Worm (Caenorhabditis elegans): Measurements from ENCODE around the gene C24H10.4.
A peak's percentile ranks its signal among the peaks of the same experiment; 100 is the strongest.

Gene C24H10.4

ce11 chrX:5063750-5064652, 4.9 kb upstream of the C24H10.4 start, which contains the start of gene C24H10.2:
C24H10.2 (plus strand) TSS chrX:5064602.
- no peak for TF ChIP-seq egl-27 (tag; optimal IDR thresholded peaks at IDR 0.05)
- TF ChIP-seq ceh-82 (tag; optimal IDR thresholded peaks at IDR 0.05): no peak
- peak; percentile 14 for TF ChIP-seq sma-3 (GFP tag; optimal IDR thresholded peaks at IDR 0.05)
- no peak for TF ChIP-seq nhr-6 (tag; optimal IDR thresholded peaks at IDR 0.05)
- peak; percentile 72 for TF ChIP-seq nhr-129 (tag; optimal IDR thresholded peaks at IDR 0.05)
- no peak for TF ChIP-seq lin-11 (tag; optimal IDR thresholded peaks at IDR 0.05)
- TF ChIP-seq unc-39 (tag; optimal IDR thresholded peaks at IDR 0.05): no peak
- TF ChIP-seq gmeb-1 (tag; optimal IDR thresholded peaks at IDR 0.05): peak; percentile 41
- peak; percentile 41 for TF ChIP-seq sma-9 (GFP tag; optimal IDR thresholded peaks at IDR 0.05)
- TF ChIP-seq sma-9 (tag; optimal IDR thresholded peaks at IDR 0.05): no peak
- peak; percentile 2 for TF ChIP-seq Y55F3AM.14 (GFP tag; optimal IDR thresholded peaks at IDR 0.05)
- TF ChIP-seq fos-1 (tag; optimal IDR thresholded peaks at IDR 0.05): peak; percentile 35
- peak; percentile 52 for TF ChIP-seq unc-55 (GFP tag; optimal IDR thresholded peaks at IDR 0.05)
- TF ChIP-seq lsy-2 (tag; optimal IDR thresholded peaks at IDR 0.05): peak in 1 of 2 experiments; percentile 31
- peak; percentile 62 for TF ChIP-seq sem-4 (tag; optimal IDR thresholded peaks at IDR 0.05)
- peak; percentile 6 for TF ChIP-seq C34F6.9 (tag; optimal IDR thresholded peaks at IDR 0.05)
- peak; percentile 69 for TF ChIP-seq F13H6.1 (tag; optimal IDR thresholded peaks at IDR 0.05)
- TF ChIP-seq nhr-25 (tag; optimal IDR thresholded peaks at IDR 0.05): peak; percentile 20
- TF ChIP-seq nhr-10 (tag; optimal IDR thresholded peaks at IDR 0.05): no peak
- TF ChIP-seq mdl-1 (tag; optimal IDR thresholded peaks at IDR 0.05): no peak
- no peak for TF ChIP-seq nhr-77 (tag; optimal IDR thresholded peaks at IDR 0.05)
- TF ChIP-seq snpc-4 (tag; optimal IDR thresholded peaks at IDR 0.05): no peak

ce11 chrX:5061763-5062162, 2.7 kb upstream of the C24H10.4 start:
- TF ChIP-seq ceh-16 (tag; optimal IDR thresholded peaks at IDR 0.05): peak; percentile 43
- no peak for TF ChIP-seq mbf-1 (tag; optimal IDR thresholded peaks at IDR 0.05)
- peak; percentile 82 for TF ChIP-seq elt-1 (tag; optimal IDR thresholded peaks at IDR 0.05)
- TF ChIP-seq sma-9 (GFP tag; optimal IDR thresholded peaks at IDR 0.05): peak; percentile 36
- TF ChIP-seq sma-9 (tag; optimal IDR thresholded peaks at IDR 0.05): no peak

- TF ChIP-seq ztf-4 (tag; optimal IDR thresholded peaks at IDR 0.05) (no peak), nhr-237 (tag; optimal IDR thresholded peaks at IDR 0.05) (no peak), lin-39 (tag; optimal IDR thresholded peaks at IDR 0.05) (no peak), lin-11 (tag; optimal IDR thresholded peaks at IDR 0.05) (no peak), unc-55 (GFP tag; optimal IDR thresholded peaks at IDR 0.05) (no peak), C34F6.9 (tag; optimal IDR thresholded peaks at IDR 0.05) (no peak), nhr-77 (tag; optimal IDR thresholded peaks at IDR 0.05) (no peak), ZK546.5 (tag; optimal IDR thresholded peaks at IDR 0.05) (no peak), lin-13 (GFP tag; optimal IDR thresholded peaks at IDR 0.05) (no peak), mab-5 (tag; optimal IDR thresholded peaks at IDR 0.05) (no peak), nhr-11 (tag; optimal IDR thresholded peaks at IDR 0.05) (no peak), sma-9 (GFP tag; optimal IDR thresholded peaks at IDR 0.05) (no peak), sma-9 (tag; optimal IDR thresholded peaks at IDR 0.05) (no peak)
Measured at ce11 chrX:5060756-5061155, 1.7 kb upstream of the C24H10.4 start, which contains the start of gene C24H10.3. C24H10.3 (plus strand) TSS chrX:5061056.

- TF ChIP-seq unc-39 (tag; optimal IDR thresholded peaks at IDR 0.05) (no peak), nhr-21 (tag; optimal IDR thresholded peaks at IDR 0.05) (no peak), gmeb-1 (tag; optimal IDR thresholded peaks at IDR 0.05) (no peak), C34F6.9 (tag; optimal IDR thresholded peaks at IDR 0.05) (no peak), sem-4 (tag; optimal IDR thresholded peaks at IDR 0.05) (no peak), ceh-82 (tag; optimal IDR thresholded peaks at IDR 0.05) (no peak), blmp-1 (tag; optimal IDR thresholded peaks at IDR 0.05; ENCODE audit: insufficient read depth) (no peak), mdl-1 (tag; optimal IDR thresholded peaks at IDR 0.05) (no peak), unc-62 (GFP tag; optimal IDR thresholded peaks at IDR 0.05) (no peak), dmd-4 (tag; optimal IDR thresholded peaks at IDR 0.05) (no peak), zag-1 (tag; optimal IDR thresholded peaks at IDR 0.05) (no peak), lin-13 (GFP tag; optimal IDR thresholded peaks at IDR 0.05) (no peak), lsy-2 (tag; optimal IDR thresholded peaks at IDR 0.05) (no peak), crh-2 (tag; optimal IDR thresholded peaks at IDR 0.05) (no peak), nhr-25 (tag; optimal IDR thresholded peaks at IDR 0.05) (no peak), mab-5 (tag; optimal IDR thresholded peaks at IDR 0.05) (no peak), lin-11 (tag; optimal IDR thresholded peaks at IDR 0.05) (no peak), nhr-237 (tag; optimal IDR thresholded peaks at IDR 0.05) (no peak)
Measured at ce11 chrX:5043887-5044286, 15.2 kb downstream of the C24H10.4 start, which contains the start of gene Y64H9A.2. Y64H9A.2 (plus strand) TSS chrX:5043976.

All from whole organism, L2 larva.